Worm (Caenorhabditis elegans) whole organism, early embryonic: ENCODE results near the gene Y53F4B.11.
"Not testable (repeated sequence)": the region's sequence is repeated elsewhere in the genome, so short reads cannot be mapped to it uniquely, and the experiment has no call there.

ENCODE experiments used
- B0310.2 ChIP-seq: sonication (generic microtip); optimal IDR thresholded peaks from 2 replicates; lab custom pipeline; 2016; ENCODE audit warnings: mild to moderate bottlenecking, missing genetic modification characterization, missing compliant biosample characterization
- F13C5.2 ChIP-seq: sonication (generic microtip); optimal IDR thresholded peaks from 2 replicates; lab custom pipeline; 2017; ENCODE audit warnings: mild to moderate bottlenecking, missing genetic modification characterization, inconsistent platforms, missing compliant biosample characterization
- aly-1 ChIP-seq: sonication (generic microtip); optimal IDR thresholded peaks from 2 replicates; lab custom pipeline; 2016; ENCODE audit warnings: missing genetic modification characterization, missing compliant biosample characterization
- ama-1 ChIP-seq: fragments of 150-350 bp; optimal IDR thresholded peaks from 2 replicates; lab custom pipeline; 2014
- ceh-36 ChIP-seq: sonication (generic microtip); optimal IDR thresholded peaks from 2 replicates; lab custom pipeline; 2016; ENCODE audit warnings: missing genetic modification characterization, inconsistent platforms, missing compliant biosample characterization
- flt-1 ChIP-seq: fragments of 200-800 bp; sonication (Bioruptor generic); IDR thresholded peaks from 2 replicates; pipeline ENCODE4 v1.3.6; 2022; ENCODE audit warnings: missing genetic modification characterization, missing compliant biosample characterization
- hnd-1 ChIP-seq: sonication (generic microtip); optimal IDR thresholded peaks from 2 replicates; lab custom pipeline; 2016; ENCODE audit warnings: missing genetic modification characterization, missing compliant biosample characterization
- pes-1 ChIP-seq: fragments of 200-800 bp; sonication (Bioruptor generic); IDR thresholded peaks from 2 replicates; pipeline ENCODE4 v1.3.6; 2022; ENCODE audit warnings: missing genetic modification reagents, missing genetic modification characterization, missing compliant biosample characterization
- sea-1 ChIP-seq: fragments of 200-800 bp; sonication (Bioruptor generic); conservative IDR thresholded peaks from 2 replicates; pipeline ENCODE4 v1.3.6; 2022; ENCODE audit warnings: missing genetic modification characterization, missing compliant biosample characterization
- tbx-37 ChIP-seq: fragments of 200-800 bp; sonication (Bioruptor generic); conservative IDR thresholded peaks from 2 replicates; pipeline ENCODE4 v1.3.6; 2022; ENCODE audit warnings: missing genetic modification reagents, missing genetic modification characterization, missing compliant biosample characterization
- tra-4 ChIP-seq: sonication (generic microtip); optimal IDR thresholded peaks from 2 replicates; lab custom pipeline; 2017; ENCODE audit warnings: missing genetic modification characterization, missing compliant biosample characterization

- not testable (repeated sequence) for TF ChIP-seq ama-1 (lab: Kevin White, UChicago); flt-1 (GFP tag; lab: Robert Waterston, UW); tra-4 (tag; lab: Kevin White, UChicago); pes-1; B0310.2 (tag; lab: Kevin White, UChicago); hnd-1 (tag; lab: Kevin White, UChicago); aly-1 (tag; lab: Kevin White, UChicago); F13C5.2; tbx-37 (GFP tag; lab: Robert Waterston, UW); sea-1 (GFP tag; lab: Robert Waterston, UW); ceh-36 (tag; lab: Kevin White, UChicago)
Observed at ce11 chrII:14992598-14992997, 17.9 kb upstream of the Y53F4B.11 start, which contains the start of gene Y53F4B.7.
